Fruit fly (Drosophila melanogaster): Measurements from ENCODE around the gene mei-41.

Gene mei-41

DNA sequence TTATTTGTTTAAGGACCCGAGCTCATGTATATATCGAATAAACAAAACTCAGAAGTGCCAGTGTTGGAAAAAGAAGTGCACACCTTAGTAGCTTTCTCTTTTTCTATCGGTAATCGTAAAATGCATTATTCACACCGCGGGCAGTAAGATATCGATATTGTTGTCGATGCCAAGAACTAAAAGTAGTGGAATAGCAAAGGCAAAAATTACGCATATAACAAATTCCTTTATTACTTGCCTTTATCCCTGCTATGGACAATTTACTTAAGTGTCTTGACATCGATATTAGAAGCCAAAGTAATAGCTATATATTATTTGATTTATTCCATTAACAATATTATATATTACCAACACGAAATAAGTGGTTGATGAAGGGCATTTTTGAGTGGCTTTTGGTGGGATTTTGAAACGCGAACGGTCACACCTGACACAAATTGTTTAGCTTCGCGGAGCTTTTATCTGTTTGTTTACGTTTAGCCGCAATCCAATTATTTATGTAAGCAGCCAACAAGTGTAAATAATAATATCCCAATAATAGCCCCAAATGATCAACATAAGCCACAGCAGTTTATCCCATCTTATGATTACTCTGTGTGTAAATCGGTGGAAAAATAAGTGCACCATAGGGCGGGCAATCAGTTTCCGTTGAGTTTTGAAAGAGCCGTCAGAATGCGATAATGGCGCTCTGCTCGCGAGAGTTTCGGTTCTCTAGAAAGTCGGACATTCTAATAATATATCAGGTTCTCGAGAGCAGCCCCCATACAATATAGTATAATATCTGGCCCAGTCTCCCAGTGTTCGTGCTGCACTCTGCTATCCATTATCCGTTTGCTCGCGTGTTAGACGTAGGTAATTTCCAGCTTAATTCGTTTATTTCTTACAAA lies 6.4 kb upstream of the mei-41 start, which contains the start of the genes CG9992 and CG4239 (continued):
- TF ChIP-seq CG4360 (GFP tag; IDR thresholded peaks at IDR 0.05) (no peak), tna (GFP tag; IDR thresholded peaks at IDR 0.05; ENCODE audit: partially characterized antibody) (no peak), Six4 (GFP tag; optimal IDR thresholded peaks at IDR 0.05) (no peak), CG12219 (GFP tag; optimal IDR thresholded peaks at IDR 0.05) (no peak), CG12391 (tag; optimal IDR thresholded peaks at IDR 0.05) (peak; percentile 67), CG9797 (GFP tag; optimal IDR thresholded peaks at IDR 0.05) (peak; percentile 55), B-H2 (GFP tag; optimal IDR thresholded peaks at IDR 0.05) (no peak), CG1529 (GFP tag; optimal IDR thresholded peaks at IDR 0.05) (no peak), CG9876 (GFP tag; optimal IDR thresholded peaks at IDR 0.05) (no peak), Dek (tag; optimal IDR thresholded peaks at IDR 0.05) (peak; percentile 39), H2.0 (GFP tag; IDR thresholded peaks at IDR 0.05) (no peak), CG6854 (GFP tag; optimal IDR thresholded peaks at IDR 0.05) (no peak), Hsf (GFP tag; optimal IDR thresholded peaks at IDR 0.05) (peak; percentile 51), CG30403 (GFP tag; optimal IDR thresholded peaks at IDR 0.05) (peak; percentile 77), Usf (GFP tag; optimal IDR thresholded peaks at IDR 0.05) (peak; percentile 55), tin (GFP tag; optimal IDR thresholded peaks at IDR 0.05) (peak; percentile 60), emc (GFP tag; optimal IDR thresholded peaks at IDR 0.05) (no peak), Camta (GFP tag; optimal IDR thresholded peaks at IDR 0.05) (no peak), Oaz (GFP tag; IDR thresholded peaks at IDR 0.05) (no peak), CG9727 (GFP tag; optimal IDR thresholded peaks at IDR 0.05) (peak; percentile 26), CG10274 (GFP tag; optimal IDR thresholded peaks at IDR 0.05) (no peak), Meics (GFP tag; optimal IDR thresholded peaks at IDR 0.05) (peak; percentile 48), CG17385 (GFP tag; optimal IDR thresholded peaks at IDR 0.05) (peak; percentile 45), CG17328 (GFP tag; IDR thresholded peaks at IDR 0.05) (0 out of 2 replicates have a peak, but pooled peaks have one; percentile 16), knrl (GFP tag; IDR thresholded peaks at IDR 0.05; ENCODE audit: partially characterized antibody) (peak; percentile 73), Sry-δ (GFP tag; optimal IDR thresholded peaks at IDR 0.05) (peak; percentile 69), zen (tag; optimal IDR thresholded peaks at IDR 0.05) (peak; percentile 68), CG14667 (GFP tag; IDR thresholded peaks at IDR 0.05) (0 out of 2 replicates have a peak, but pooled peaks have one; percentile 7), CG13624 (GFP tag; optimal IDR thresholded peaks at IDR 0.05) (no peak), z (GFP tag; IDR thresholded peaks at IDR 0.05) (no peak), CG11093 (GFP tag; IDR thresholded peaks at IDR 0.05) (peak; percentile 31; the same call in 2 of the 3 replicates), Dip3 (GFP tag; optimal IDR thresholded peaks at IDR 0.05) (peak; percentile 34), CG16813 (GFP tag; IDR thresholded peaks at IDR 0.05; ENCODE audit: partially characterized antibody) (peak; percentile 75), psq (GFP tag; optimal IDR thresholded peaks at IDR 0.05) (no peak), mirr (GFP tag; optimal IDR thresholded peaks at IDR 0.05) (peak; percentile 5), Oli (tag; optimal IDR thresholded peaks at IDR 0.05) (peak; percentile 67), E2f2 (GFP tag; IDR thresholded peaks at IDR 0.05) (peak; percentile 33; the same call in 1 of the 2 replicates), exex (tag; optimal IDR thresholded peaks at IDR 0.05) (peak; percentile 1), Ravus (GFP tag; IDR thresholded peaks at IDR 0.05) (no peak; the same call in 1 of the 2 replicates), CG8359 (GFP tag; optimal IDR thresholded peaks at IDR 0.05; ENCODE audit: borderline replicate concordance) (no peak), CG1832 (GFP tag; optimal IDR thresholded peaks at IDR 0.05) (no peak), Ssrp (tag; optimal IDR thresholded peaks at IDR 0.05) (peak; percentile 67), Poxn (GFP tag; IDR thresholded peaks at IDR 0.05) (0 out of 2 replicates have a peak, but pooled peaks have one; percentile 25), tap (tag; optimal IDR thresholded peaks at IDR 0.05) (no peak), CG34422 (GFP tag; IDR thresholded peaks at IDR 0.05) (peak; percentile 50; the same call in 1 of the 3 replicates), phol (tag; optimal IDR thresholded peaks at IDR 0.05) (peak; percentile 86), Ets97D (GFP tag; optimal IDR thresholded peaks at IDR 0.05) (peak; percentile 27), CG17186 (GFP tag; optimal IDR thresholded peaks at IDR 0.05) (no peak), tio (GFP tag; optimal IDR thresholded peaks at IDR 0.05) (peak; percentile 70)

Measured in whole organism, embryonic.